Fruit fly (Drosophila melanogaster) S2 (cell line): Measurements from ENCODE around the gene Smvt.

Source experiments
- CG8478 ChIP-seq: fragments of >200 bp; optimal IDR thresholded peaks from 2 replicates; lab custom pipeline; 2018
- CTCF ChIP-seq, 2 experiments: fragments of >200 bp; optimal IDR thresholded peaks; 2 replicates each; lab custom pipeline; 2018

- no peak for TF ChIP-seq CG8478
- TF ChIP-seq CTCF (optimal IDR thresholded peaks at IDR 0.05; lab: Kevin White, UChicago) = no peak
Observed at dm6 chr3R:31777482-31778165, 16.2 kb upstream of the Smvt start.
